In genomic region chrX:3687837-3688375, dm6 we compare ENCODE assay signal across 1 fruit fly cellular context.
TF ChIP-seq lines count a peak whose summit lies in the region.

No protein-coding gene starts in this region.

TF ChIP-seq in whole organism, embryonic, 481 proteins besides CTCF, POLR2A, EP300 and RAD21 (continued from another document and continues in another):
- TF ChIP-seq CG1603 (tag; optimal IDR thresholded peaks at IDR 0.05; lab: Kevin White, UChicago) (peak; percentile 89), CG34224 (GFP tag; IDR thresholded peaks at IDR 0.05; lab: Robert Waterston, UW; ENCODE audit: partially characterized antibody) (peak; percentile 18; the same call in 1 of the 3 replicates), br (optimal IDR thresholded peaks at IDR 0.05; lab: Kevin White, UChicago) (no peak), bigmax (GFP tag; optimal IDR thresholded peaks at IDR 0.05; lab: Kevin White, UChicago) (no peak), Eip74EF (GFP tag; optimal IDR thresholded peaks at IDR 0.05; lab: Kevin White, UChicago) (peak in 1 of 2 experiments; percentile 2), Hmx (GFP tag; optimal IDR thresholded peaks at IDR 0.05; lab: Kevin White, UChicago) (no peak), crp (GFP tag; optimal IDR thresholded peaks at IDR 0.05; lab: Kevin White, UChicago) (no peak), rib (GFP tag; IDR thresholded peaks at IDR 0.05; lab: Robert Waterston, UW) (no peak), CG12744 (GFP tag; optimal IDR thresholded peaks at IDR 0.05; lab: Kevin White, UChicago) (no peak), corto (GFP tag; optimal IDR thresholded peaks at IDR 0.05; lab: Kevin White, UChicago) (no peak), Oaz (GFP tag; IDR thresholded peaks at IDR 0.05; lab: Robert Waterston, UW) (no peak), Hr78 (GFP tag; optimal IDR thresholded peaks at IDR 0.05; lab: Kevin White, UChicago) (peak in 1 of 2 experiments; percentile 29), Doc3 (GFP tag; IDR thresholded peaks at IDR 0.05; lab: Robert Waterston, UW; ENCODE audit: partially characterized antibody) (no peak), CG8765 (GFP tag; IDR thresholded peaks at IDR 0.05; lab: Robert Waterston, UW) (no peak), zf30C (GFP tag; optimal IDR thresholded peaks at IDR 0.05; lab: Kevin White, UChicago) (no peak), CG18619 (GFP tag; optimal IDR thresholded peaks at IDR 0.05; lab: Kevin White, UChicago) (peak; percentile 33), CG4617 (GFP tag; optimal IDR thresholded peaks at IDR 0.05; lab: Kevin White, UChicago; ENCODE audit: borderline replicate concordance) (no peak), Drgx (GFP tag; IDR thresholded peaks at IDR 0.05; lab: Robert Waterston, UW) (peak; percentile 84), Antp (GFP tag; optimal IDR thresholded peaks at IDR 0.05; lab: Kevin White, UChicago) (peak; percentile 70), CG7372 (GFP tag; IDR thresholded peaks at IDR 0.05; lab: Robert Waterston, UW) (no peak), CG12299 (tag; optimal IDR thresholded peaks at IDR 0.05; lab: Kevin White, UChicago) (no peak), zfh1 (GFP tag; IDR thresholded peaks at IDR 0.05; lab: Robert Waterston, UW) (peak; percentile 78; the same call in 2 of the 3 replicates), CG13287 (GFP tag; IDR thresholded peaks at IDR 0.05; lab: Robert Waterston, UW; ENCODE audit: partially characterized antibody) (no peak; the same call in 1 of the 2 replicates), Sox102F (GFP tag; optimal IDR thresholded peaks at IDR 0.05; lab: Kevin White, UChicago) (peak; percentile 71), CG4730 (GFP tag; IDR thresholded peaks at IDR 0.05; lab: Robert Waterston, UW) (0 out of 2 replicates have a peak, but pooled peaks have one; percentile 7), Camta (GFP tag; optimal IDR thresholded peaks at IDR 0.05; lab: Kevin White, UChicago) (peak; percentile 43), zen (tag; optimal IDR thresholded peaks at IDR 0.05; lab: Kevin White, UChicago) (peak; percentile 2), Abd-B (GFP tag; optimal IDR thresholded peaks at IDR 0.05; lab: Kevin White, UChicago) (peak; percentile 36), MESR4 (GFP tag; optimal IDR thresholded peaks at IDR 0.05; lab: Kevin White, UChicago) (no peak), dan (GFP tag; IDR thresholded peaks at IDR 0.05; lab: Robert Waterston, UW) (no peak), bowl (GFP tag; IDR thresholded peaks at IDR 0.05; lab: Robert Waterston, UW) (peak; percentile 33; the same call in 1 of the 2 replicates), CG3281 (GFP tag; optimal IDR thresholded peaks at IDR 0.05; lab: Kevin White, UChicago) (peak; percentile 50), ind (GFP tag; optimal IDR thresholded peaks at IDR 0.05; lab: Kevin White, UChicago) (peak; percentile 58), CG4820 (GFP tag; optimal IDR thresholded peaks at IDR 0.05; lab: Kevin White, UChicago) (peak; percentile 48), Nf-YB (GFP tag; optimal IDR thresholded peaks at IDR 0.05; lab: Kevin White, UChicago) (peak; percentile 46), Sin3A (optimal IDR thresholded peaks at IDR 0.05; lab: Kevin White, UChicago) (no peak), pb (GFP tag; optimal IDR thresholded peaks at IDR 0.05; lab: Kevin White, UChicago) (peak; percentile 65), CG7963 (GFP tag; IDR thresholded peaks at IDR 0.05; lab: Robert Waterston, UW; ENCODE audit: partially characterized antibody) (no peak), insv (GFP tag; optimal IDR thresholded peaks at IDR 0.05; lab: Kevin White, UChicago) (no peak), tup (GFP tag; optimal IDR thresholded peaks at IDR 0.05; lab: Kevin White, UChicago) (no peak), CG4328 (GFP tag; optimal IDR thresholded peaks at IDR 0.05; lab: Kevin White, UChicago) (no peak), ci (GFP tag; IDR thresholded peaks at IDR 0.05; lab: Robert Waterston, UW) (peak; percentile 85), CG8281 (tag; optimal IDR thresholded peaks at IDR 0.05; lab: Kevin White, UChicago) (no peak), D19A (tag; optimal IDR thresholded peaks at IDR 0.05; lab: Kevin White, UChicago) (peak; percentile 55), otp (GFP tag; IDR thresholded peaks at IDR 0.05; lab: Robert Waterston, UW) (peak; percentile 61; the same call in 2 of the 3 replicates), gce (GFP tag; IDR thresholded peaks at IDR 0.05; lab: Robert Waterston, UW) (peak; percentile 52; the same call in 1 of the 3 replicates), CG16863 (GFP tag; optimal IDR thresholded peaks at IDR 0.05; lab: Kevin White, UChicago) (peak; percentile 71), CG3995 (GFP tag; optimal IDR thresholded peaks at IDR 0.05; lab: Kevin White, UChicago) (no peak), CG12104 (GFP tag; optimal IDR thresholded peaks at IDR 0.05; lab: Kevin White, UChicago) (no peak), Fer3 (tag; optimal IDR thresholded peaks at IDR 0.05; lab: Kevin White, UChicago) (peak; percentile 23), ham (GFP tag; IDR thresholded peaks at IDR 0.05; lab: Robert Waterston, UW) (no peak), CG2116 (GFP tag; optimal IDR thresholded peaks at IDR 0.05; lab: Kevin White, UChicago) (no peak), Hand (GFP tag; optimal IDR thresholded peaks at IDR 0.05; lab: Kevin White, UChicago) (no peak), hth (optimal IDR thresholded peaks at IDR 0.05; lab: Kevin White, UChicago) (no peak), CG17328 (GFP tag; IDR thresholded peaks at IDR 0.05; lab: Robert Waterston, UW) (peak; percentile 63), ase (GFP tag; IDR thresholded peaks at IDR 0.05; lab: Robert Waterston, UW) (peak; percentile 68; the same call in 2 of the 3 replicates), CG17802 (tag; optimal IDR thresholded peaks at IDR 0.05; lab: Kevin White, UChicago) (peak; percentile 39), PHDP (tag; optimal IDR thresholded peaks at IDR 0.05; lab: Kevin White, UChicago) (peak; percentile 69), sna (GFP tag; IDR thresholded peaks at IDR 0.05; lab: Robert Waterston, UW; ENCODE audit: partially characterized antibody) (no peak), CG13424 (tag; optimal IDR thresholded peaks at IDR 0.05; lab: Kevin White, UChicago) (peak; percentile 50), Lhr (GFP tag; optimal IDR thresholded peaks at IDR 0.05; lab: Kevin White, UChicago) (peak; percentile 27), CG30403 (GFP tag; optimal IDR thresholded peaks at IDR 0.05; lab: Kevin White, UChicago) (peak; percentile 74), Myb (GFP tag; optimal IDR thresholded peaks at IDR 0.05; lab: Kevin White, UChicago) (peak; percentile 40), D (optimal IDR thresholded peaks at IDR 0.05; lab: Kevin White, UChicago) (no peak), D (GFP tag; optimal IDR thresholded peaks at IDR 0.05; lab: Kevin White, UChicago) (peak; percentile 20), lilli (GFP tag; optimal IDR thresholded peaks at IDR 0.05; lab: Kevin White, UChicago) (peak; percentile 54), CG2129 (GFP tag; IDR thresholded peaks at IDR 0.05; lab: Robert Waterston, UW; ENCODE audit: partially characterized antibody) (no peak), tin (GFP tag; optimal IDR thresholded peaks at IDR 0.05; lab: Kevin White, UChicago) (peak; percentile 50), CG16815 (GFP tag; optimal IDR thresholded peaks at IDR 0.05; lab: Kevin White, UChicago) (peak; percentile 47), CG4360 (GFP tag; IDR thresholded peaks at IDR 0.05; lab: Robert Waterston, UW) (peak; percentile 53), az2 (GFP tag; optimal IDR thresholded peaks at IDR 0.05; lab: Kevin White, UChicago) (peak; percentile 68), CG13894 (tag; optimal IDR thresholded peaks at IDR 0.05; lab: Kevin White, UChicago) (no peak), Sry-δ (GFP tag; optimal IDR thresholded peaks at IDR 0.05; lab: Kevin White, UChicago) (peak; percentile 16), CG17385 (GFP tag; optimal IDR thresholded peaks at IDR 0.05; lab: Kevin White, UChicago) (peak; percentile 25), CG34422 (GFP tag; IDR thresholded peaks at IDR 0.05; lab: Robert Waterston, UW) (peak; percentile 45; the same call in 1 of the 3 replicates), slbo (GFP tag; IDR thresholded peaks at IDR 0.05; lab: Robert Waterston, UW) (peak; percentile 50), crol (GFP tag; IDR thresholded peaks at IDR 0.05; lab: Robert Waterston, UW) (no peak), CG10959 (GFP tag; IDR thresholded peaks at IDR 0.05; lab: Robert Waterston, UW) (0 out of 2 replicates have a peak, but pooled peaks have one; percentile 37), CG17829 (tag; optimal IDR thresholded peaks at IDR 0.05; lab: Kevin White, UChicago) (peak; percentile 56), CG16779 (GFP tag; IDR thresholded peaks at IDR 0.05; lab: Robert Waterston, UW) (no peak), twi (tag; optimal IDR thresholded peaks at IDR 0.05; lab: Kevin White, UChicago) (peak; percentile 5), Hr39 (optimal IDR thresholded peaks at IDR 0.05; lab: Kevin White, UChicago) (no peak), dmrt99B (tag; optimal IDR thresholded peaks at IDR 0.05; lab: Kevin White, UChicago) (peak; percentile 69), klu (GFP tag; IDR thresholded peaks at IDR 0.05; lab: Robert Waterston, UW) (0 out of 2 replicates have a peak, but pooled peaks have one; percentile 16), shn (GFP tag; optimal IDR thresholded peaks at IDR 0.05; lab: Kevin White, UChicago) (peak; percentile 47), ac (GFP tag; optimal IDR thresholded peaks at IDR 0.05; lab: Kevin White, UChicago) (no peak), CG9932 (GFP tag; IDR thresholded peaks at IDR 0.05; lab: Robert Waterston, UW) (peak; percentile 36), Dad (GFP tag; optimal IDR thresholded peaks at IDR 0.05; lab: Kevin White, UChicago) (peak; percentile 47), sqz (GFP tag; optimal IDR thresholded peaks at IDR 0.05; lab: Kevin White, UChicago) (peak; percentile 50), CG6854 (GFP tag; optimal IDR thresholded peaks at IDR 0.05; lab: Kevin White, UChicago) (peak; percentile 51), lmd (GFP tag; IDR thresholded peaks at IDR 0.05; lab: Robert Waterston, UW) (peak; percentile 59), croc (GFP tag; conservative IDR thresholded peaks at IDR 0.05; lab: Robert Waterston, UW) (no peak), Ssrp (tag; optimal IDR thresholded peaks at IDR 0.05; lab: Kevin White, UChicago) (peak; percentile 54), CG17361 (GFP tag; IDR thresholded peaks at IDR 0.05; lab: Robert Waterston, UW) (peak; percentile 61; the same call in 1 of the 3 replicates), cad (GFP tag; optimal IDR thresholded peaks at IDR 0.05; lab: Kevin White, UChicago) (no peak), CG12071 (GFP tag; optimal IDR thresholded peaks at IDR 0.05; lab: Kevin White, UChicago) (peak; percentile 70), CG14014 (GFP tag; IDR thresholded peaks at IDR 0.05; lab: Robert Waterston, UW) (0 out of 2 replicates have a peak, but pooled peaks have one; percentile 54), Oli (tag; optimal IDR thresholded peaks at IDR 0.05; lab: Kevin White, UChicago) (peak; percentile 68), MBD-R2 (GFP tag; IDR thresholded peaks at IDR 0.05; lab: Robert Waterston, UW) (peak; percentile 31; the same call in 1 of the 2 replicates), CG9876 (GFP tag; optimal IDR thresholded peaks at IDR 0.05; lab: Kevin White, UChicago) (peak; percentile 45), lola (GFP tag; optimal IDR thresholded peaks at IDR 0.05; lab: Kevin White, UChicago) (peak in 1 of 3 experiments; percentile 54), gfzf (GFP tag; optimal IDR thresholded peaks at IDR 0.05; lab: Kevin White, UChicago) (no peak), CG13296 (GFP tag; optimal IDR thresholded peaks at IDR 0.05; lab: Kevin White, UChicago) (no peak), hb (GFP tag; IDR thresholded peaks at IDR 0.05; lab: Robert Waterston, UW; ENCODE audit: partially characterized antibody) (no peak), CG6813 (GFP tag; optimal IDR thresholded peaks at IDR 0.05; lab: Kevin White, UChicago) (peak; percentile 66), CoRest (tag; optimal IDR thresholded peaks at IDR 0.05; lab: Kevin White, UChicago) (peak; percentile 44), en (GFP tag; optimal IDR thresholded peaks at IDR 0.05; lab: Kevin White, UChicago) (peak; percentile 31), wek (GFP tag; optimal IDR thresholded peaks at IDR 0.05; lab: Kevin White, UChicago) (no peak), CG7745 (tag; optimal IDR thresholded peaks at IDR 0.05; lab: Kevin White, UChicago) (no peak), wor (GFP tag; IDR thresholded peaks at IDR 0.05; lab: Robert Waterston, UW) (peak; percentile 51), psq (GFP tag; optimal IDR thresholded peaks at IDR 0.05; lab: Kevin White, UChicago) (no peak), CG2199 (GFP tag; IDR thresholded peaks at IDR 0.05; lab: Robert Waterston, UW) (0 out of 3 replicates have a peak, but pooled peaks have one; percentile 22), tio (GFP tag; optimal IDR thresholded peaks at IDR 0.05; lab: Kevin White, UChicago) (peak; percentile 41), CG8388 (GFP tag; optimal IDR thresholded peaks at IDR 0.05; lab: Kevin White, UChicago) (peak; percentile 70), tap (tag; optimal IDR thresholded peaks at IDR 0.05; lab: Kevin White, UChicago) (peak; percentile 14), Doc2 (GFP tag; IDR thresholded peaks at IDR 0.05; lab: Robert Waterston, UW) (no peak), ssp (GFP tag; IDR thresholded peaks at IDR 0.05; lab: Robert Waterston, UW) (no peak), Atf6 (GFP tag; IDR thresholded peaks at IDR 0.05; lab: Robert Waterston, UW) (peak; percentile 51; the same call in 1 of the 2 replicates), CG14710 (tag; optimal IDR thresholded peaks at IDR 0.05; lab: Kevin White, UChicago) (peak; percentile 42), Ets65A (GFP tag; lab: Kevin White, UChicago) (peak; percentile 81), CG12769 (tag; optimal IDR thresholded peaks at IDR 0.05; lab: Kevin White, UChicago) (peak; percentile 57), Aef1 (GFP tag; IDR thresholded peaks at IDR 0.05; lab: Robert Waterston, UW) (0 out of 3 replicates have a peak, but pooled peaks have one; percentile 19), Kr (GFP tag; optimal IDR thresholded peaks at IDR 0.05; lab: Kevin White, UChicago) (no peak), peb (GFP tag; IDR thresholded peaks at IDR 0.05; lab: Robert Waterston, UW) (0 out of 2 replicates have a peak, but pooled peaks have one; percentile 43), chinmo (GFP tag; IDR thresholded peaks at IDR 0.05; lab: Robert Waterston, UW; ENCODE audit: partially characterized antibody) (peak; percentile 80; the same call in 2 of the 4 replicates), Elba2 (GFP tag; optimal IDR thresholded peaks at IDR 0.05; lab: Kevin White, UChicago) (no peak), NK7.1 (GFP tag; optimal IDR thresholded peaks at IDR 0.05; lab: Kevin White, UChicago) (no peak), Xrp1 (GFP tag; IDR thresholded peaks at IDR 0.05; lab: Robert Waterston, UW) (peak; percentile 85), ato (GFP tag; IDR thresholded peaks at IDR 0.05; lab: Robert Waterston, UW; ENCODE audit: partially characterized antibody) (no peak)
